Fruit fly (Drosophila melanogaster): ENCODE results near the gene RpL7A.

The RpL7A gene

DNA sequence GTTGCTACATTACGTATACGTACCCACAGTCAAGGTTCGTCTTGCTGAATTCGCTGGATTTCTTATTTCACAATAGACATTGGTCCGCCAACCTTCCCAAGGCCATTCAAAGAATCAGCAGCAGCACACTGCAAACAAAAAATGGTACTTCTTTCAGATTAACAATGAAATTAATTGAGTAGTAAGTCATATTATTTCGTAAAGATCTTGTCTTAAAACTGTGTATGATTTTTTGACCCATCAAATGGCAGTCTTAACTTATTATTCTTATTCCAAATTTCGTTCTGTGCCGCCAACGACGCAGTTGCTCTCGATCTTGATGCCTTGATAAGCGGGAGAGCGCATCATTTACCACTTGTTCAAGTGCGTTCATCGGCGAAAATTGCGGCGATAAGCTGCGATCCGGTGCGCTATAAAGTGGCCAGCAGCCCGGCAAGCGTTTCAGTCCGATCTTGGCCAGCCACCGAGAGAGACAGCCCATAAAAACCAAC is 4.6 kb downstream of the RpL7A start, which contains the start of gene Agxt:
Gene Agxt (plus strand): TSS at position 441 of the 491 bp plus-strand sequence.
- no peak for TF ChIP-seq CG17801 (GFP tag; optimal IDR thresholded peaks at IDR 0.05; ENCODE audit: partially characterized antibody)

DNA sequence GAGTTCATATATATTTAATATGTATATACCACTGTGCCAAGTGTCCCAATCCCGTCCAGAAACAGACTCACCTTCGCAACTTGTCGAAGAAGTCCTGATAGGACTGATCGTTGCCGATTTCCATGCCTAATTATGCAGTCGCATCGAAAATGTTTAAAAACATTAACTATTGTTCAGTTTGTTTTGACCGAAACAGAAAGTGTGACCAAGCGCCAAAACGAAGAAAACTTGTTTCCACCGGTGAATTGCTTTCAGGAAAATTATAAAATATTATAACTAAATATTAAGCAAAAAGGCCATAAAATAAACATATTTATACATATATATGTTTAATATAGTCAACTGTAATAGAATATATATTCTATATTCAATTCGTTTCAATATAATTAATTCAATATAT is 5.5 kb downstream of the RpL7A start, which contains the start of gene CG3342:
Gene CG3342 (minus strand): TSS at position 209 of the 400 bp plus-strand sequence.
- TF ChIP-seq CG17801 (GFP tag; optimal IDR thresholded peaks at IDR 0.05; ENCODE audit: partially characterized antibody) = no peak

DNA sequence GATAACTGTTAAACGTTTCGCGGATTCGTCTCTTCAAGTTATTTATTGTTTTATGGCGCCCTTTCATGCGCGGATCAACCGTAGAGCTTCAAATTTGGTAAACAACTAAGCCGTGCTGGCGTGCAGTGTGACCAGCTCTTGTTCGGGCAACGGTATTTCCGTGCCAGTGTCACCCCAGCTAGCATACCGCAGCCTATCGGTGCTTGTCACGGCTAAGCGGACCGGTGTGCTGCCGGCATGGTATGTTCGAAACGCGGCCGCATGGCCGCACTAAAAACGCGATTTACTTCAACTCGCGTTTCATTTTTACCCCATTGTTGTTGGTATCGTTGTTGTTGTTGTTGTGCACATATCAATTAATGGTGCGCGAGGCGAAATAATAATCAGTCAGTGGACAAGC is 8.9 kb downstream of the RpL7A start, which contains the start of the genes CG42340 and CG3918:
Gene CG42340 (minus strand): TSS at position 107 of the 400 bp plus-strand sequence.
Gene CG3918 (plus strand): TSS at position 248 of the 400 bp plus-strand sequence.
- no peak for TF ChIP-seq CG17801 (GFP tag; optimal IDR thresholded peaks at IDR 0.05; ENCODE audit: partially characterized antibody)

DNA sequence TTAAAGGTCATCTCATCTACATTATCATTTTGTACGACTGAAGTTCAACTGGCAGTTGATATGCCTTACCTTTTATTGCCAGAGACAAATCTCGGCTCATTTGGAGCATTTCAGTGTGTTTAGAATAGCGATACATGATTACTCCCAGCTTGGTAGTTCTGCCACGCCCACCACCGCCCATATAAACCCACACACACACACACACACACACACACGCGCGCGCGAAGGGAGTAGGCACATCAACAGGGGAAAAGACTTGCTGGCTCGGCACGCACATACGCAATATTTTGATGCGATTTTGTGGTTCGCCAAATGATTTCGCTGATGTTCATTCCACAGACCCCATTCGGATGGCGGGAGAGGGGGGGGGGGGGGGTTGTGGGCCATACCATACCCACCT is 20.0 kb downstream of the RpL7A start:
- no peak for TF ChIP-seq CG17801 (GFP tag; optimal IDR thresholded peaks at IDR 0.05; ENCODE audit: partially characterized antibody)

Measured in ovary, adult (tissue).